Worm (Caenorhabditis elegans) whole organism, L4/young adult: Measurements from ENCODE around the gene cblc-1.
"Not testable (repeated sequence)": the region's sequence is repeated elsewhere in the genome, so short reads cannot be mapped to it uniquely, and the experiment has no call there.

Experiments
- W03F9.2 ChIP-seq: fragments of 150-350 bp; optimal IDR thresholded peaks from 2 replicates; lab custom pipeline; 2014; ENCODE audit warnings: missing biosample characterization, missing genetic modification characterization
- dao-5 ChIP-seq: sonication (generic microtip); optimal IDR thresholded peaks from 2 replicates; lab custom pipeline; 2016; ENCODE audit warnings: missing genotype, missing genetic modification characterization, moderate library complexity, missing compliant biosample characterization
- him-1 ChIP-seq: sonication (generic microtip); optimal IDR thresholded peaks from 2 replicates; lab custom pipeline; 2016; ENCODE audit warnings: missing genotype, missing genetic modification reagents, missing genetic modification characterization, missing compliant biosample characterization

cblc-1 gene

ce11 chrII:4954099-4954959 lies 13.4 kb upstream of the cblc-1 start:
- TF ChIP-seq dao-5, result no peak
- TF ChIP-seq W03F9.2 (tag; lab: Kevin White, UChicago), result no peak
- TF ChIP-seq him-1 (tag; lab: Kevin White, UChicago), result no peak

- TF ChIP-seq dao-5, result no peak
- no peak for TF ChIP-seq him-1 (tag; lab: Kevin White, UChicago)
- no peak for TF ChIP-seq W03F9.2 (tag; lab: Kevin White, UChicago)
Observed at ce11 chrII:4953289-4953688, 12.3 kb upstream of the cblc-1 start, which contains the start of gene ndx-3. Gene ndx-3 (plus strand): TSS chrII:4953589.

ce11 chrII:4949380-4949950 lies 8.5 kb upstream of the cblc-1 start, which contains the start of the genes try-1 and zyg-12:
Gene try-1 (minus strand): TSS chrII:4949527.
Gene zyg-12 (plus strand): TSS chrII:4949900.
- TF ChIP-seq W03F9.2 (tag; lab: Kevin White, UChicago) (no peak), him-1 (tag; lab: Kevin White, UChicago) (no peak), dao-5 (no peak)

ce11 chrII:4948118-4948517 lies 7.2 kb upstream of the cblc-1 start:
- no peak for TF ChIP-seq dao-5

- no peak for TF ChIP-seq dao-5
- no peak for TF ChIP-seq W03F9.2 (tag; lab: Kevin White, UChicago)
- TF ChIP-seq him-1 (tag; lab: Kevin White, UChicago), result no peak
Observed at ce11 chrII:4946775-4947174, 5.8 kb upstream of the cblc-1 start.

- no peak for TF ChIP-seq him-1 (tag; lab: Kevin White, UChicago)
Observed at ce11 chrII:4945695-4946094, 4.7 kb upstream of the cblc-1 start, which contains the start of the genes gldi-11 and ZK546.2. Gene gldi-11 (minus strand): TSS chrII:4945789. Gene ZK546.2 (plus strand): TSS chrII:4946027.

DNA sequence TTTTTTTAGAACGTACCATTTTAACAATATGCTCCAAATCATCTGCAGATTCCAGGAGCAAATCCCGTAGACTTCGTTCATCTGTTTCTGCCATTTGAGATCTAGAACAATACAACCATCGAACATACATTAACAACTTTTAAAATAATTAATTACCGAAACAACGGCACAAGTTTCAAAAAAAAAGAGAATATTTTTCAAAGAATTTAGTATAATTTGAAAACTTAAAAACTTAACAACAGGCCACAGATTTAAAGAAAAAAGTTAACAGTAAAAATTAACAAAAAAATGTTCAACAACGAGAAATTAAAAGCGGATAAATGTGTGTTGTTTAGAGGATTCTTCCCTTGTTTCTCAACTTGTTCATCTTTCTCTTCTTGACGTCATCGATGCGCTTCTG lies 2.9 kb upstream of the cblc-1 start, which contains the start of gene mdt-4:
Gene mdt-4 (minus strand): TSS at position 101 of the 400 bp plus-strand sequence.
- no peak for TF ChIP-seq dao-5
- TF ChIP-seq W03F9.2 (tag; lab: Kevin White, UChicago), result no peak
- no peak for TF ChIP-seq him-1 (tag; lab: Kevin White, UChicago)

DNA sequence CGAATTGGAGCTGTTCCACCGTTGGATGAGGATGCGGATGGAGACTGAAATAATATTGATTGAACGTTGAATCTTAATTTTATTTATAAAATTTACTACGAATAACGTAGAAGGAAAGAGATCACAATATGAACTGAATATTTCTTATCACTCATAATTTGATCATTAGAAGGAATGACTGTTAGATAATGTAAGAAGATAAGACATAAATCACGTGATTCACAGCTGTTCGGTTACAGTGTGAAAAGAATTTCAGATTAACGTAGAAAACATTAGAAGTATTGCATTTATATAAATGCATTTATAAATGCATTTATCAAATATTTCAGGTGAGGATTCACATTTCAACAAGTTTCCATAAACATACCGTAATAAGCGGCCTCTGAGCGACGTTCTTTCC lies 1.9 kb upstream of the cblc-1 start:
- TF ChIP-seq W03F9.2 (tag; lab: Kevin White, UChicago) (no peak), dao-5 (no peak), him-1 (tag; lab: Kevin White, UChicago) (no peak)

DNA sequence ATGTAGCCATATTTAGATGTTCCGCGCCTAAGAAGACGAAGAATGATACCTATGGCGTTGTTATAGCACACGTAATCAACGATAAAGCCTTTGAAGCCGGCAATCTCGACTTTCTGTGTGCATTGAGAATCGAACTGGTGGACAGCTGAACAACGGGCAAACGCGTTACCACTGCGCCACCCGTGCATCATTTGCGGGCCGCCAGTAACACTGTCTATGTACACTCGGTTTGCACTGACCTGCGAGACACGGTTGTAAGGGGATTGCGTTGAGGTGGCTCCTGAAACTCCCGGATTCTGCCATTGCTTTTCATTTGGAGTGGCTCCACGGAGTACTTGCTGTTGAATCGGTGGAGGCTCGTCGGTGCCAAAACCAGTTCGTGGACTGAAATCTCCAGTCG lies 1.4 kb upstream of the cblc-1 start:
- TF ChIP-seq him-1 (tag; lab: Kevin White, UChicago), result no peak
- TF ChIP-seq dao-5, result peak; percentile 44

ce11 chrII:4941541-4942206 lies 724 bp upstream of the cblc-1 start, which contains the start of gene ZK546.19:
Gene ZK546.19 (plus strand): TSS chrII:4941726.
- TF ChIP-seq him-1 (tag; lab: Kevin White, UChicago) (no peak), W03F9.2 (tag; lab: Kevin White, UChicago) (no peak), dao-5 (no peak)

DNA sequence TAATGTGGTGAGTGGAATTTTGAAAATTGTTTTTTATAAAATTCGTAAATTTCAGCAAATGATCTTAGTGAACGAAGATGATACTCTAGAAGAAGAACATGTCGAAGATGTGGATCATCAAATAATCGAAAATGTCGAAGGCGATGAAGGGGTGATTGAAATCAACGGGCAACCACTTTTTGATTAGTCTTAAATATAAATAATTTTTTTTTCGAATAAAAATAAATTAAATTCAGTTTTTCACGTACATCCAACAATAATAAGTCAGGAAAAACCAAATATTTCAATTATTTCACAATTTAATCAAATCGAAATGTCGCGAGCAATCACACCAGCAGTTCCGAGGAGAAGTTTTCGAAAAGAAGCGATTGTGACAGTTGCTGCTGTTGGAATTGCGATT lies 3.2 kb downstream of the cblc-1 start, which contains the start of gene ZK546.4:
Gene ZK546.4 (plus strand): TSS at position 301 of the 400 bp plus-strand sequence.
- no peak for TF ChIP-seq dao-5
- TF ChIP-seq him-1 (tag; lab: Kevin White, UChicago), result no peak
- TF ChIP-seq W03F9.2 (tag; lab: Kevin White, UChicago), result no peak

DNA sequence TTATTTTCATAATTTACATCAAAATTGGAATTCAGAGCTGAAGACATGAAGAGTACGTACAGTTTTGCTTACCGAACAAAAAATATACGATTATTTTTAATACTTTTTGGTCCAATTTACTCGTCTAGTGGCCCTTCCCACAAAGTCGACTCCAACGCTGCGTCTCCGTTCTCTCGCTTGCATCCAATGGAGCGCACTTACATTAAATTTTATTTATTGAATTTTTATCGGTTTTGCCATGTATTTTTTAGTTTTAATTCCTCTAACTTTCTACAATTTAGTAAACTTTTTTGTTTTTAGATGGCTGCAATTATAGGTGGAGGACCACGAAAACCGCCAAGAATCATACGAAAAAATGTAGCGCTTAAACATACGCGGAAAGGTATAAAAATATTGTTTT lies 5.4 kb downstream of the cblc-1 start, which contains the start of gene ZK546.5:
Gene ZK546.5 (plus strand): TSS at position 301 of the 400 bp plus-strand sequence.
- TF ChIP-seq W03F9.2 (tag; lab: Kevin White, UChicago) (no peak), dao-5 (no peak), him-1 (tag; lab: Kevin White, UChicago) (no peak)

DNA sequence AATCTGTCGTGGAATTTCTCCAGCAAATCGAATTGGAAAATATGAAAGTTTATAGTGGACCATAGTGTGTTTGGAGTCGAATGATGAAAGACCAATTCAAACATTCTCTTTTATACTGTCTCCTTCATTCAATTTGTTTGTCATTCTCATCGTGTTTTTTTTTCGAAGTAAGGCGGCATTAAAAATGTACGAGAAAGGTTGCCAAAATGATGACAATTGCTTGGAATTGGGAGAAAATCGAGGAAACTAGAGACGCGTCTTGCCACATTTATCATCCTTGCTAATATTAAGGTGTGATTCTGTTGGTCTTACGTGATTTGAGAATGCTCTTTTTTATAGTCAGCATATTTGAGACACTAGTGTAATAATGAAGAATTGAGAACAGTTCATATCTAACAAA lies 6.0 kb downstream of the cblc-1 start, which contains the start of gene gst-30:
Gene gst-30 (minus strand): TSS at position 101 of the 400 bp plus-strand sequence.
- no peak for TF ChIP-seq him-1 (tag; lab: Kevin White, UChicago)

- not testable (repeated sequence) for TF ChIP-seq dao-5; W03F9.2 (tag; lab: Kevin White, UChicago); him-1 (tag; lab: Kevin White, UChicago)
Observed at ce11 chrII:4932727-4933126, 8.2 kb downstream of the cblc-1 start, which contains the start of gene msp-152. Gene msp-152 (plus strand): TSS chrII:4933027.
